Worm (Caenorhabditis elegans): ENCODE measurements around the gene toc-1.

- TF ChIP-seq unc-62 (GFP tag; optimal IDR thresholded peaks at IDR 0.05) = no peak
- TF ChIP-seq ZK546.5 (tag; optimal IDR thresholded peaks at IDR 0.05) = no peak
- TF ChIP-seq nhr-28 (tag; optimal IDR thresholded peaks at IDR 0.05) = no peak
- no peak for TF ChIP-seq ama-1 (optimal IDR thresholded peaks at IDR 0.05)
Observed at ce11 chrIII:5268486-5268885, 6.6 kb upstream of the toc-1 start.
